Worm (Caenorhabditis elegans) whole organism, L4/young adult: ENCODE measurements around the gene F49E2.5.

ENCODE experiments used
- W03F9.2 ChIP-seq: fragments of 150-350 bp; optimal IDR thresholded peaks from 2 replicates; lab custom pipeline; 2014; ENCODE audit warnings: missing biosample characterization, missing genetic modification characterization
- dao-5 ChIP-seq: sonication (generic microtip); optimal IDR thresholded peaks from 2 replicates; lab custom pipeline; 2016; ENCODE audit warnings: missing genotype, missing genetic modification characterization, moderate library complexity, missing compliant biosample characterization
- him-1 ChIP-seq: sonication (generic microtip); optimal IDR thresholded peaks from 2 replicates; lab custom pipeline; 2016; ENCODE audit warnings: missing genotype, missing genetic modification reagents, missing genetic modification characterization, missing compliant biosample characterization

- TF ChIP-seq W03F9.2 (tag; lab: Kevin White, UChicago) (no peak), him-1 (no peak), dao-5 (tag; lab: Kevin White, UChicago) (no peak)
These were observed 4.8 kb downstream of the F49E2.5 start for ce11 chrX:9548011-9548795.
